Worm (Caenorhabditis elegans) whole organism, L4/young adult: ENCODE results near the gene C39E9.7.

Experiments used
- W03F9.2 ChIP-seq: fragments of 150-350 bp; optimal IDR thresholded peaks from 2 replicates; lab custom pipeline; 2014; ENCODE audit warnings: missing biosample characterization, missing genetic modification characterization
- dao-5 ChIP-seq: sonication (generic microtip); optimal IDR thresholded peaks from 2 replicates; lab custom pipeline; 2016; ENCODE audit warnings: missing genotype, missing genetic modification characterization, moderate library complexity, missing compliant biosample characterization
- him-1 ChIP-seq: sonication (generic microtip); optimal IDR thresholded peaks from 2 replicates; lab custom pipeline; 2016; ENCODE audit warnings: missing genotype, missing genetic modification reagents, missing genetic modification characterization, missing compliant biosample characterization

- no peak for TF ChIP-seq him-1
- no peak for TF ChIP-seq W03F9.2
- TF ChIP-seq dao-5 (tag; lab: Kevin White, UChicago), result no peak
These were observed 44.9 kb upstream of the C39E9.7 start for ce11 chrIV:13121396-13121795.
